Worm (Caenorhabditis elegans): ENCODE results near the gene Y81B9A.1.

- TF ChIP-seq ama-1 (optimal IDR thresholded peaks at IDR 0.05) (no peak), ceh-31 (tag; optimal IDR thresholded peaks at IDR 0.05) (no peak), ceh-45 (GFP tag; IDR thresholded peaks at IDR 0.05) (no peak), ceh-48 (tag; optimal IDR thresholded peaks at IDR 0.05) (no peak), fkh-10 (GFP tag; optimal IDR thresholded peaks at IDR 0.05) (no peak), nfya-1 (tag; optimal IDR thresholded peaks at IDR 0.05) (no peak), ztf-16 (tag; optimal IDR thresholded peaks at IDR 0.05) (no peak), sox-4 (tag; optimal IDR thresholded peaks at IDR 0.05) (no peak), lin-11 (tag; optimal IDR thresholded peaks at IDR 0.05) (no peak)
Measured at ce11 chrX:9242123-9242522, 49.9 kb downstream of the Y81B9A.1 start, which contains the start of gene lgc-4.
